Fruit fly (Drosophila melanogaster) whole organism, adult: ENCODE results near the gene Prdm13.

Source experiments
- CG11617 ChIP-seq: fragments of 200-800 bp; sonication (Bioruptor generic); optimal IDR thresholded peaks from 2 replicates; lab custom pipeline; 2017; ENCODE audit warnings: mild to moderate bottlenecking, missing biosample characterization, missing genetic modification reagents, missing genetic modification characterization
- CG12768 ChIP-seq: fragments of 200-800 bp; sonication (Bioruptor generic); optimal IDR thresholded peaks from 2 replicates; lab custom pipeline; 2017; ENCODE audit warnings: missing biosample characterization, missing genetic modification characterization, mild to moderate bottlenecking, moderate library complexity, missing genetic modification reagents
- CG14711 ChIP-seq: fragments of 200-800 bp; sonication (Bioruptor generic); optimal IDR thresholded peaks from 2 replicates; lab custom pipeline; 2018; ENCODE audit warnings: missing biosample characterization, mild to moderate bottlenecking, missing genetic modification characterization, moderate library complexity
- CG1620 ChIP-seq: fragments of 200-800 bp; sonication (Bioruptor generic); optimal IDR thresholded peaks from 2 replicates; lab custom pipeline; 2016; ENCODE audit warnings: missing biosample characterization, missing genetic modification characterization
- CG33017 ChIP-seq: fragments of 200-800 bp; sonication (Bioruptor generic); optimal IDR thresholded peaks from 2 replicates; lab custom pipeline; 2018; ENCODE audit warnings: missing biosample characterization, mild to moderate bottlenecking, missing genetic modification characterization, moderate library complexity
- CG5204 ChIP-seq: fragments of 200-800 bp; sonication (Bioruptor generic); optimal IDR thresholded peaks from 2 replicates; lab custom pipeline; 2016; ENCODE audit warnings: missing biosample characterization, missing genetic modification characterization
- CG7045 ChIP-seq: fragments of 200-800 bp; sonication (Bioruptor generic); optimal IDR thresholded peaks from 2 replicates; lab custom pipeline; 2017; ENCODE audit warnings: missing biosample characterization, mild to moderate bottlenecking, missing genetic modification characterization
- Mnt ChIP-seq: fragments of 200-800 bp; sonication (Bioruptor generic); optimal IDR thresholded peaks from 2 replicates; lab custom pipeline; 2016; ENCODE audit warnings: missing biosample characterization, mild to moderate bottlenecking, missing genetic modification characterization
- bab1 ChIP-seq: fragments of 200-800 bp; sonication (Bioruptor generic); optimal IDR thresholded peaks from 3 replicates; lab custom pipeline; 2019; ENCODE audit warnings: missing biosample characterization, mild to moderate bottlenecking, missing genetic modification characterization, moderate library complexity
- cic ChIP-seq: fragments of 200-800 bp; sonication (Bioruptor generic); optimal IDR thresholded peaks from 2 replicates; lab custom pipeline; 2017; ENCODE audit warnings: missing biosample characterization, mild to moderate bottlenecking, missing genetic modification characterization, moderate library complexity
- kay ChIP-seq: fragments of 200-800 bp; sonication (Bioruptor generic); peaks from one replicate; lab custom pipeline; 2016; ENCODE audit warnings: missing biosample characterization, missing genetic modification characterization, borderline replicate concordance
- ovo ChIP-seq: fragments of 200-800 bp; sonication (Bioruptor generic); optimal IDR thresholded peaks from 2 replicates; lab custom pipeline; 2016; ENCODE audit warnings: missing biosample characterization, missing genetic modification characterization
- pad ChIP-seq: fragments of 200-800 bp; sonication (Bioruptor generic); optimal IDR thresholded peaks from 3 replicates; lab custom pipeline; 2017; ENCODE audit warnings: missing biosample characterization, missing genetic modification characterization, mild to moderate bottlenecking, moderate library complexity, missing genetic modification reagents
- toe ChIP-seq: fragments of 200-800 bp; sonication (Bioruptor generic); optimal IDR thresholded peaks from 2 replicates; lab custom pipeline; 2016; ENCODE audit warnings: missing biosample characterization, missing genetic modification characterization

dm6 chr3L:6159863-6160262 is 3.1 kb upstream of the Prdm13 start:
- no peak for TF ChIP-seq pad (GFP tag; lab: Kevin White, UChicago)
- no peak for TF ChIP-seq CG12768 (GFP tag; lab: Kevin White, UChicago)
- TF ChIP-seq kay (GFP tag; lab: Kevin White, UChicago) = no peak
- TF ChIP-seq bab1 (GFP tag; lab: Kevin White, UChicago) = no peak
- TF ChIP-seq CG1620 (GFP tag; lab: Kevin White, UChicago) = no peak
- no peak for TF ChIP-seq CG14711 (tag; lab: Kevin White, UChicago)
- no peak for TF ChIP-seq Mnt (GFP tag; lab: Kevin White, UChicago)
- no peak for TF ChIP-seq toe (GFP tag; lab: Kevin White, UChicago)
- TF ChIP-seq cic = no peak
- no peak for TF ChIP-seq CG33017
- TF ChIP-seq CG11617 (GFP tag; lab: Kevin White, UChicago) = no peak
- no peak for TF ChIP-seq CG7045 (GFP tag; lab: Kevin White, UChicago)
- no peak for TF ChIP-seq ovo
- TF ChIP-seq CG5204 (GFP tag; lab: Kevin White, UChicago) = no peak
